Worm (Caenorhabditis elegans): ENCODE measurements around the gene nstp-8.

DNA sequence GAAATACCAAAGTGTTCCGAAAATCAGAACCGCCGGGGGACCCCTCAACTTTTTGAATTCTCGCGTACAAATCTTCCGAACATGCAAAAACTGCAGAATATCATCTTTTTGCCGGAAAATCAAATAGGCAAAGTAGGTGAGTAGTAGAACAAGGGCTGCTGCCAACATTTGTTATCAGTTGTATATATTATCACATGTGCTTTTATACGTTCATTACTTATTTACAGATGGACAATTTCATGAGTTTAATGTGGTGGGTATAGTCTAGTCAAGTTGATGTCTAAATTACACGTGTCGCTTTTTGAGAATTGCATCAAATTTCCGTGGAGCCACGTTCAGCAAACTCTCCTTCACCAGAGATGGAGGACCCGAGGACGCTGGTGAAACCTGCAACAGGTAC is 14.2 kb upstream of the nstp-8 start, which contains the start of gene cyp-32B1:
- TF ChIP-seq nhr-47 (tag; optimal IDR thresholded peaks at IDR 0.05) (no peak), ama-1 (optimal IDR thresholded peaks at IDR 0.05) (no peak), pag-3 (tag; optimal IDR thresholded peaks at IDR 0.05; ENCODE audit: borderline replicate concordance, insufficient read depth) (no peak), irx-1 (tag; optimal IDR thresholded peaks at IDR 0.05) (no peak), unc-62 (GFP tag; optimal IDR thresholded peaks at IDR 0.05) (no peak), efl-1 (optimal IDR thresholded peaks at IDR 0.05) (no peak), efl-1 (GFP tag; optimal IDR thresholded peaks at IDR 0.05 in 1 of 2) (no peak)

Measured in whole organism, L1 larva.